Fruit fly (Drosophila melanogaster): ENCODE data around the gene kst.

kst gene

dm6 chr3L:3415633-3416198 lies 79.1 kb downstream of the kst start:
- TF ChIP-seq CG15073 (GFP tag; optimal IDR thresholded peaks at IDR 0.05) = no peak
- TF ChIP-seq Stat92E (GFP tag; optimal IDR thresholded peaks at IDR 0.05) = no peak
- TF ChIP-seq grn (GFP tag; optimal IDR thresholded peaks at IDR 0.05) = peak; percentile 83
- TF ChIP-seq ase (GFP tag; IDR thresholded peaks at IDR 0.05) = no peak
- no peak for TF ChIP-seq crc (GFP tag; optimal IDR thresholded peaks at IDR 0.05)
- no peak for TF ChIP-seq sug (tag; optimal IDR thresholded peaks at IDR 0.05)
- peak; percentile 28 for TF ChIP-seq sd (tag; optimal IDR thresholded peaks at IDR 0.05)
- TF ChIP-seq ara (GFP tag; IDR thresholded peaks at IDR 0.05) = peak; percentile 45; the same call in 1 of the 2 replicates
- peak; percentile 1 for TF ChIP-seq CG1603 (tag; optimal IDR thresholded peaks at IDR 0.05)
- peak; percentile 66 for TF ChIP-seq sens (GFP tag)
- TF ChIP-seq exex (tag; optimal IDR thresholded peaks at IDR 0.05) = peak; percentile 1
- no peak for TF ChIP-seq Mad (GFP tag; optimal IDR thresholded peaks at IDR 0.05)
- peak; percentile 63 for TF ChIP-seq chm (GFP tag; IDR thresholded peaks at IDR 0.05)
- peak; percentile 20; the same call in 1 of the 3 replicates for TF ChIP-seq ci (GFP tag; IDR thresholded peaks at IDR 0.05)
- peak; percentile 11 for TF ChIP-seq CG6813 (GFP tag; optimal IDR thresholded peaks at IDR 0.05)
- TF ChIP-seq stc (GFP tag; IDR thresholded peaks at IDR 0.05) = peak; percentile 7; the same call in 1 of the 2 replicates
- TF ChIP-seq CG32532 (GFP tag; IDR thresholded peaks at IDR 0.05) = 0 out of 2 replicates have a peak, but pooled peaks have one; percentile 5
- TF ChIP-seq CG8089 (GFP tag; optimal IDR thresholded peaks at IDR 0.05) = no peak
- no peak for TF ChIP-seq insv (GFP tag; optimal IDR thresholded peaks at IDR 0.05)
- TF ChIP-seq chinmo (GFP tag; IDR thresholded peaks at IDR 0.05; ENCODE audit: partially characterized antibody) = peak; percentile 68; the same call in 1 of the 4 replicates
- no peak for TF ChIP-seq bab2 (GFP tag; optimal IDR thresholded peaks at IDR 0.05)
- TF ChIP-seq Gsc (GFP tag; IDR thresholded peaks at IDR 0.05) = no peak
- TF ChIP-seq twi (tag; optimal IDR thresholded peaks at IDR 0.05) = no peak
- TF ChIP-seq Asciz (GFP tag; optimal IDR thresholded peaks at IDR 0.05) = peak; percentile 37
- TF ChIP-seq CG15696 (tag; optimal IDR thresholded peaks at IDR 0.05) = peak; percentile 36
- TF ChIP-seq CG8359 (GFP tag; optimal IDR thresholded peaks at IDR 0.05; ENCODE audit: borderline replicate concordance) = no peak
- TF ChIP-seq tll (GFP tag; optimal IDR thresholded peaks at IDR 0.05) = peak in 1 of 2 experiments; percentile 27
- TF ChIP-seq CG10274 (GFP tag; optimal IDR thresholded peaks at IDR 0.05) = peak; percentile 69
- no peak for TF ChIP-seq croc (GFP tag; conservative IDR thresholded peaks at IDR 0.05)
- TF ChIP-seq HLH54F (GFP tag; optimal IDR thresholded peaks at IDR 0.05) = no peak
- peak; percentile 20 for TF ChIP-seq Med (GFP tag)
- no peak for TF ChIP-seq Sin3A (optimal IDR thresholded peaks at IDR 0.05)

dm6 chr3L:3417120-3417519 lies 80.5 kb downstream of the kst start:
- TF ChIP-seq CG13894 (tag; optimal IDR thresholded peaks at IDR 0.05) (peak; percentile 51), rib (GFP tag; IDR thresholded peaks at IDR 0.05) (peak; percentile 35; the same call in 1 of the 2 replicates), CG9727 (GFP tag; optimal IDR thresholded peaks at IDR 0.05) (no peak), sug (tag; optimal IDR thresholded peaks at IDR 0.05) (peak; percentile 47), cg (GFP tag; optimal IDR thresholded peaks at IDR 0.05) (peak; percentile 93), CG2199 (GFP tag; IDR thresholded peaks at IDR 0.05) (peak; percentile 36; the same call in 2 of the 3 replicates), Dip3 (GFP tag; optimal IDR thresholded peaks at IDR 0.05) (no peak), eve (GFP tag; optimal IDR thresholded peaks at IDR 0.05) (peak in 1 of 2 experiments; percentile 1), stwl (tag; optimal IDR thresholded peaks at IDR 0.05) (no peak), Adf1 (GFP tag; IDR thresholded peaks at IDR 0.05) (peak; percentile 94), CG14860 (GFP tag; IDR thresholded peaks at IDR 0.05; ENCODE audit: partially characterized antibody) (no peak), Deaf1 (tag; optimal IDR thresholded peaks at IDR 0.05) (peak; percentile 24), Drgx (GFP tag; IDR thresholded peaks at IDR 0.05) (peak; percentile 51), Nf-YC (tag; optimal IDR thresholded peaks at IDR 0.05) (peak; percentile 23), Med (GFP tag) (peak; percentile 38), unpg (GFP tag; optimal IDR thresholded peaks at IDR 0.05) (peak; percentile 11), GATAe (GFP tag; conservative IDR thresholded peaks at IDR 0.05) (0 out of 2 replicates have a peak, but pooled peaks have one; percentile 18), CG4360 (GFP tag; IDR thresholded peaks at IDR 0.05) (peak; percentile 88), CG34422 (GFP tag; IDR thresholded peaks at IDR 0.05) (peak; percentile 45; the same call in 1 of the 3 replicates), z (GFP tag; IDR thresholded peaks at IDR 0.05) (peak; percentile 59; the same call in 2 of the 3 replicates), ash1 (GFP tag; optimal IDR thresholded peaks at IDR 0.05) (peak; percentile 57)
